Fruit fly (Drosophila melanogaster) whole organism, wandering third instar larva: ENCODE data around the gene NP15.6.
A peak's percentile ranks its signal among the peaks of the same experiment; 100 is the strongest.

Experiments used
- Abd-B ChIP-seq: fragments of >200 bp; optimal IDR thresholded peaks from 2 replicates; lab custom pipeline; 2017; ENCODE audit warnings: missing biosample characterization, missing genetic modification characterization
- CG32264 ChIP-seq: fragments of 200-800 bp; sonication (Bioruptor generic); optimal IDR thresholded peaks from 2 replicates; lab custom pipeline; 2016; ENCODE audit warnings: missing biosample characterization, missing genetic modification characterization
- CG9705 ChIP-seq: fragments of 200-800 bp; sonication (Bioruptor generic); optimal IDR thresholded peaks from 2 replicates; lab custom pipeline; 2018; ENCODE audit warnings: missing biosample characterization, mild to moderate bottlenecking, missing genetic modification characterization
- CrebA ChIP-seq: fragments of 200-800 bp; sonication (Bioruptor generic); optimal IDR thresholded peaks from 2 replicates; lab custom pipeline; 2016; ENCODE audit warnings: missing biosample characterization, mild to moderate bottlenecking, missing genetic modification characterization, borderline replicate concordance
- Dfd ChIP-seq: fragments of >200 bp; optimal IDR thresholded peaks from 2 replicates; lab custom pipeline; 2017; ENCODE audit warnings: missing biosample characterization, missing genetic modification characterization
- Dif ChIP-seq: fragments of 200-275, 200-300 bp; sonication (Bioruptor generic); optimal IDR thresholded peaks from 2 replicates; lab custom pipeline; 2018; ENCODE audit warnings: missing biosample characterization, missing genetic modification characterization; ENCODE audit not compliant: partially characterized antibody
- GATAd ChIP-seq: sonication (Bioruptor generic); optimal IDR thresholded peaks from 2 replicates; lab custom pipeline; 2016; ENCODE audit warnings: missing biosample characterization, missing genetic modification characterization
- HLH106 ChIP-seq: fragments of 200-800 bp; optimal IDR thresholded peaks from 3 replicates; lab custom pipeline; 2019; ENCODE audit warnings: missing biosample characterization, mild to moderate bottlenecking, missing genetic modification characterization, moderate library complexity
- Hnf4 ChIP-seq: fragments of 200-800 bp; sonication (Bioruptor generic); optimal IDR thresholded peaks from 2 replicates; lab custom pipeline; 2016; ENCODE audit warnings: missing biosample characterization, mild to moderate bottlenecking, missing genetic modification characterization
- Hr78 ChIP-seq: fragments of >200 bp; optimal IDR thresholded peaks from 2 replicates; lab custom pipeline; 2017; ENCODE audit warnings: missing biosample characterization, missing genetic modification characterization
- Hr83 ChIP-seq: fragments of 200-300 bp; sonication (Bioruptor generic); optimal IDR thresholded peaks from 2 replicates; lab custom pipeline; 2016; ENCODE audit warnings: missing biosample characterization, mild to moderate bottlenecking, missing genetic modification characterization, moderate library complexity; ENCODE audit not compliant: poor library complexity, severe bottlenecking
- Jra ChIP-seq: sonication (Bioruptor generic); optimal IDR thresholded peaks from 2 replicates; lab custom pipeline; 2016; ENCODE audit warnings: missing biosample characterization, missing genetic modification characterization
- Mio ChIP-seq: sonication (Bioruptor generic); optimal IDR thresholded peaks from 2 replicates; lab custom pipeline; 2016; ENCODE audit warnings: missing biosample characterization, missing genetic modification characterization
- Myc ChIP-seq: fragments of >200 bp; optimal IDR thresholded peaks from 2 replicates; lab custom pipeline; 2017
- N ChIP-seq: fragments of >200 bp; optimal IDR thresholded peaks from 2 replicates; lab custom pipeline; 2018; ENCODE audit warnings: missing biosample characterization, missing external identifiers, missing genetic modification characterization
- OdsH ChIP-seq: fragments of 200-800 bp; sonication (Bioruptor generic); optimal IDR thresholded peaks from 2 replicates; lab custom pipeline; 2016; ENCODE audit warnings: missing biosample characterization, mild to moderate bottlenecking, missing genetic modification characterization
- Rel ChIP-seq, 2 experiments: fragments of 200-800 bp; sonication (Bioruptor generic) in 1 of 2; optimal IDR thresholded peaks; 2 replicates in 1 of 2; 3 replicates in 1 of 2; lab custom pipeline; 2016 to 2019; ENCODE audit warnings: mild to moderate bottlenecking in 2 of 2, missing biosample characterization in 2 of 2, missing genetic modification characterization in 2 of 2, moderate library complexity in 1 of 2
- Sp1 ChIP-seq: fragments of 200-800 bp; sonication (Bioruptor generic); optimal IDR thresholded peaks from 3 replicates; lab custom pipeline; 2019; ENCODE audit warnings: missing biosample characterization, mild to moderate bottlenecking, missing genetic modification characterization, moderate library complexity
- Vsx2 ChIP-seq: fragments of 200-300, 225-300 bp; sonication (Bioruptor generic); optimal IDR thresholded peaks from 2 replicates; lab custom pipeline; 2018; ENCODE audit warnings: missing biosample characterization, missing genetic modification characterization; ENCODE audit not compliant: partially characterized antibody
- br ChIP-seq: fragments of 200-800 bp; sonication (Bioruptor generic); optimal IDR thresholded peaks from 2 replicates; lab custom pipeline; 2016; ENCODE audit warnings: missing biosample characterization, missing genetic modification characterization
- brk ChIP-seq: fragments of 200-800 bp; sonication (Bioruptor generic); optimal IDR thresholded peaks from 2 replicates; lab custom pipeline; 2016; ENCODE audit warnings: missing biosample characterization, mild to moderate bottlenecking, missing genetic modification characterization
- dl ChIP-seq, 2 experiments: fragments of 175-275, 200-275 bp in 1 of 2; fragments of 200-275 bp in 1 of 2; sonication (Bioruptor generic); optimal IDR thresholded peaks; lab custom pipeline; 2018; ENCODE audit warnings: mild to moderate bottlenecking in 2 of 2, missing biosample characterization in 2 of 2, missing genetic modification characterization in 2 of 2, moderate library complexity in 2 of 2; ENCODE audit not compliant: partially characterized antibody in 2 of 2, insufficient read depth in 1 of 2
- dmrt93B ChIP-seq: fragments of 200-800 bp; sonication (Bioruptor generic); optimal IDR thresholded peaks from 2 replicates; lab custom pipeline; 2018; ENCODE audit warnings: missing biosample characterization, mild to moderate bottlenecking, missing genetic modification characterization
- dsf ChIP-seq: sonication (Bioruptor generic); optimal IDR thresholded peaks from 2 replicates; lab custom pipeline; 2016; ENCODE audit warnings: missing biosample characterization, missing genetic modification characterization, borderline replicate concordance
- ey ChIP-seq: fragments of 200-800 bp; sonication (Bioruptor generic); optimal IDR thresholded peaks from 2 replicates; lab custom pipeline; 2016; ENCODE audit warnings: missing biosample characterization, missing genetic modification characterization
- foxo ChIP-seq, 2 experiments: fragments of 200-800 bp; sonication (Bioruptor generic); optimal IDR thresholded peaks; 2 replicates in 1 of 2; 3 replicates in 1 of 2; lab custom pipeline; 2016 to 2017; ENCODE audit warnings: missing biosample characterization in 2 of 2, missing genetic modification characterization in 2 of 2
- fru ChIP-seq: fragments of 200-800 bp; sonication (Bioruptor generic); optimal IDR thresholded peaks from 3 replicates; lab custom pipeline; 2016; ENCODE audit warnings: missing biosample characterization, mild to moderate bottlenecking, missing genetic modification characterization
- h ChIP-seq: fragments of 200-800 bp; sonication (Bioruptor generic); optimal IDR thresholded peaks from 3 replicates; lab custom pipeline; 2016; ENCODE audit warnings: missing biosample characterization, mild to moderate bottlenecking, missing genetic modification characterization
- jim ChIP-seq: fragments of 175-275, 200-325 bp; sonication (Bioruptor generic); optimal IDR thresholded peaks from 2 replicates; lab custom pipeline; 2016; ENCODE audit warnings: missing biosample characterization, mild to moderate bottlenecking, missing genetic modification characterization
- lola ChIP-seq: fragments of >200 bp; optimal IDR thresholded peaks from 2 replicates; lab custom pipeline; 2017; ENCODE audit warnings: missing biosample characterization, missing genetic modification characterization
- pan ChIP-seq: fragments of >200 bp; optimal IDR thresholded peaks from 2 replicates; lab custom pipeline; 2017
- psq ChIP-seq: fragments of 200-800 bp; sonication (Bioruptor generic); optimal IDR thresholded peaks from 3 replicates; lab custom pipeline; 2017; ENCODE audit warnings: missing biosample characterization, mild to moderate bottlenecking, missing genetic modification characterization, moderate library complexity
- rgr ChIP-seq: fragments of 200-800 bp; sonication (Bioruptor generic); optimal IDR thresholded peaks from 3 replicates; lab custom pipeline; 2016; ENCODE audit warnings: missing biosample characterization, mild to moderate bottlenecking, missing genetic modification characterization
- sage ChIP-seq: fragments of 200-800 bp; sonication (Bioruptor generic); optimal IDR thresholded peaks from 2 replicates; lab custom pipeline; 2016; ENCODE audit warnings: missing biosample characterization, mild to moderate bottlenecking, missing genetic modification characterization
- sv ChIP-seq: fragments of 200-800 bp; sonication (Bioruptor generic); optimal IDR thresholded peaks from 3 replicates; lab custom pipeline; 2016; ENCODE audit warnings: missing biosample characterization, missing genetic modification characterization
- tai ChIP-seq: sonication (Bioruptor generic); optimal IDR thresholded peaks from 2 replicates; lab custom pipeline; 2016; ENCODE audit warnings: missing biosample characterization, missing genetic modification characterization
- usp ChIP-seq: fragments of >200 bp; optimal IDR thresholded peaks from 2 replicates; lab custom pipeline; 2017; ENCODE audit warnings: missing biosample characterization, missing genetic modification characterization
- woc ChIP-seq: sonication (Bioruptor generic); optimal IDR thresholded peaks from 2 replicates; lab custom pipeline; 2016; ENCODE audit warnings: missing biosample characterization, mild to moderate bottlenecking, missing genetic modification characterization

Gene NP15.6

dm6 chr3R:19062549-19062948 lies 35.4 kb downstream of the NP15.6 start:
- TF ChIP-seq foxo (GFP tag; optimal IDR thresholded peaks at IDR 0.05; lab: Kevin White, UChicago): peak in 1 of 2 experiments; percentile 39
- TF ChIP-seq CrebA (GFP tag; lab: Kevin White, UChicago): no peak
- TF ChIP-seq psq (GFP tag; lab: Kevin White, UChicago): no peak
- TF ChIP-seq dmrt93B: no peak
- TF ChIP-seq, all 38 proteins: peak for 1

DNA sequence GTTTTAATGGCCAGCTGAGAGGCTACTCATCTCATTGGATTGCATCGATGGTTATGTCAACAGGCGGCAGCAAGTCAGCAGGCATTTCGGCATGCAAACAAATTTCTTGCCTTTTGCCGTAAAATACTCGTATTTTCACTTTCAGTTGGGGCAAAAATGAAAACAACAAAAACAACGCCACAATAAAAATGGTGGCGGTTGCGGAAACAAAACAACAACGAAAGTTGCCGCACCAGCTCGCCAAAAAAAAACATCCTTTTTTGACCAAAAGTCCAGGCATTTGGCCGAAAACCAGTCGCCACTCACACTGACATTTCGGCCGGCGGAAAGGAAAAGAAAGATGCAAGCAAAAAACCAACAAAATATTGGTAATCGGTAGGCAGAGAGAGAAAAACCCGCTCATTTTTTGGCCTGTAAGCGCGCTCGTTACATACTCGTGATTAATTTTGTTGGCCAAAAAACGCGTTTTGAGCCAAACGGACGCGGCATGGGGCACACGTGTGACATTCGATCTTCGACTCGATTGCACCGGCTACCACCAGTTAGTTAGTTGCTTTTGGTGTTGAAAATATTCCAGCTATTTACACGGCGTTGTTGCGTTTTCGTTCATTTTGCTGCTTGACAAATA lies 37.0 kb downstream of the NP15.6 start:
- TF ChIP-seq N (GFP tag; lab: Kevin White, UChicago): no peak
- TF ChIP-seq Mio: no peak
- TF ChIP-seq rgr (GFP tag; lab: Kevin White, UChicago): peak; percentile 32
- TF ChIP-seq pan (lab: Kevin White, UChicago): no peak
- no peak for TF ChIP-seq Jra (GFP tag; lab: Kevin White, UChicago)
- TF ChIP-seq CrebA (GFP tag; lab: Kevin White, UChicago): no peak
- TF ChIP-seq dl (GFP tag; optimal IDR thresholded peaks at IDR 0.05; lab: Kevin White, UChicago; ENCODE audit: insufficient read depth in 1 of 2, partially characterized antibody in 2 of 2): no peak
- TF ChIP-seq jim: no peak
- peak; percentile 12 for TF ChIP-seq woc (GFP tag; lab: Kevin White, UChicago)
- TF ChIP-seq sage (GFP tag; lab: Kevin White, UChicago): no peak
- no peak for TF ChIP-seq GATAd
- TF ChIP-seq HLH106 (tag; lab: Kevin White, UChicago): no peak
- TF ChIP-seq dmrt93B: no peak
- peak; percentile 36 for TF ChIP-seq psq (GFP tag; lab: Kevin White, UChicago)
- no peak for TF ChIP-seq h (GFP tag; lab: Kevin White, UChicago)
- peak; percentile 50 for TF ChIP-seq Sp1 (GFP tag; lab: Kevin White, UChicago)
- TF ChIP-seq Myc (lab: Kevin White, UChicago): no peak
- TF ChIP-seq Vsx2 (GFP tag; lab: Kevin White, UChicago): no peak
- TF ChIP-seq fru (GFP tag; lab: Kevin White, UChicago): peak; percentile 20
- TF ChIP-seq brk (GFP tag; lab: Kevin White, UChicago): peak; percentile 51
- TF ChIP-seq Dif (GFP tag; lab: Kevin White, UChicago): no peak
- TF ChIP-seq dsf (GFP tag; lab: Kevin White, UChicago): no peak
- TF ChIP-seq br: peak; percentile 5
- no peak for TF ChIP-seq lola
- peak; percentile 26 for TF ChIP-seq OdsH (GFP tag; lab: Kevin White, UChicago)
- no peak for TF ChIP-seq Hnf4 (GFP tag; lab: Kevin White, UChicago)
- no peak for TF ChIP-seq Hr83 (GFP tag; lab: Kevin White, UChicago)
- no peak for TF ChIP-seq Abd-B (GFP tag; lab: Kevin White, UChicago)
- peak; percentile 50 for TF ChIP-seq Rel (GFP tag; optimal IDR thresholded peaks at IDR 0.05; lab: Kevin White, UChicago)
- TF ChIP-seq Rel (tag; optimal IDR thresholded peaks at IDR 0.05; lab: Kevin White, UChicago): no peak
- TF ChIP-seq foxo (GFP tag; optimal IDR thresholded peaks at IDR 0.05; lab: Kevin White, UChicago): no peak
- TF ChIP-seq CG32264 (GFP tag; lab: Kevin White, UChicago): no peak
- no peak for TF ChIP-seq Hr78 (GFP tag; lab: Kevin White, UChicago)
- TF ChIP-seq usp (GFP tag; lab: Kevin White, UChicago): no peak
- TF ChIP-seq ey (GFP tag; lab: Kevin White, UChicago): no peak
- no peak for TF ChIP-seq CG9705 (GFP tag; lab: Kevin White, UChicago)
- TF ChIP-seq tai (GFP tag; lab: Kevin White, UChicago): no peak
- TF ChIP-seq sv (GFP tag; lab: Kevin White, UChicago): no peak
- no peak for TF ChIP-seq Dfd (GFP tag; lab: Kevin White, UChicago)
